Worm (Caenorhabditis elegans) whole organism, L1 larva: ENCODE results near the gene H10E21.5.

Experiments used
- C16A3.4 ChIP-seq: fragments of 150-350 bp; optimal IDR thresholded peaks from 2 replicates; lab custom pipeline; 2014; ENCODE audit warnings: missing biosample characterization, missing genetic modification characterization
- F16B12.6 ChIP-seq: fragments of 150-350 bp; optimal IDR thresholded peaks from 2 replicates; lab custom pipeline; 2014; ENCODE audit warnings: missing biosample characterization, missing genetic modification characterization
- aly-2 ChIP-seq: fragments of 150-350 bp; optimal IDR thresholded peaks from 2 replicates; lab custom pipeline; 2014; ENCODE audit warnings: missing biosample characterization, missing genetic modification characterization
- ceh-63 ChIP-seq: fragments of 200-800 bp; sonication (Bioruptor generic); optimal IDR thresholded peaks from 2 replicates; lab custom pipeline; 2018; ENCODE audit warnings: mild to moderate bottlenecking, missing genetic modification characterization, missing compliant biosample characterization
- ceh-82 ChIP-seq, 3 experiments: fragments of 150-350 bp in 1 of 3; sonication (generic microtip) in 2 of 3; optimal IDR thresholded peaks; 2 replicates each; lab custom pipeline; 2014 to 2017; ENCODE audit warnings: missing biosample characterization in 3 of 3, missing genetic modification characterization in 3 of 3
- ceh-88 ChIP-seq: fragments of 200-800 bp; sonication (Bioruptor generic); IDR thresholded peaks from 2 replicates; pipeline ENCODE4 v1.3.6; 2022; ENCODE audit warnings: missing genetic modification characterization, missing compliant biosample characterization
- efl-1 ChIP-seq, 4 experiments: fragments of 150-350 bp; optimal IDR thresholded peaks in 3 of 4; peaks in 1 of 4; 1 replicate in 1 of 4; 2 replicates in 3 of 4; lab custom pipeline; 2014; ENCODE audit warnings: missing biosample characterization in 2 of 4, missing genetic modification characterization in 2 of 4, missing genetic modification reagents in 2 of 4
- elt-3 ChIP-seq, 6 experiments: fragments of 150-350 bp in 1 of 6; sonication (generic microtip); optimal IDR thresholded peaks; 2 replicates each; lab custom pipeline; 2017 to 2018; ENCODE audit warnings: missing biosample characterization in 6 of 6, missing genetic modification characterization in 6 of 6, inconsistent platforms in 1 of 6
- fkh-4 ChIP-seq: sonication (generic microtip); optimal IDR thresholded peaks from 2 replicates; lab custom pipeline; 2016; ENCODE audit warnings: missing compliant biosample characterization, missing genetic modification characterization, borderline replicate concordance
- fos-1 ChIP-seq: fragments of 150-350 bp; optimal IDR thresholded peaks from 2 replicates; lab custom pipeline; 2014; ENCODE audit warnings: missing biosample characterization, missing genetic modification characterization
- grh-1 ChIP-seq: fragments of 200-800 bp; sonication (Bioruptor generic); IDR thresholded peaks from 2 replicates; pipeline ENCODE4 v1.3.6; 2022; ENCODE audit warnings: missing genetic modification reagents, missing genetic modification characterization, missing compliant biosample characterization
- irx-1 ChIP-seq: sonication (generic microtip); optimal IDR thresholded peaks from 2 replicates; lab custom pipeline; 2016; ENCODE audit warnings: missing genetic modification characterization, missing compliant biosample characterization
- jun-1 ChIP-seq: fragments of 150-350 bp; optimal IDR thresholded peaks from 2 replicates; lab custom pipeline; 2014; ENCODE audit warnings: missing biosample characterization, missing genetic modification reagents, missing genetic modification characterization
- lin-13 ChIP-seq: fragments of 150-350 bp; optimal IDR thresholded peaks from 2 replicates; lab custom pipeline; 2014; ENCODE audit warnings: missing biosample characterization, missing genetic modification reagents, missing genetic modification characterization
- lin-14 ChIP-seq: fragments of 200-800 bp; sonication (Bioruptor generic); optimal IDR thresholded peaks from 2 replicates; lab custom pipeline; 2018; ENCODE audit warnings: mild to moderate bottlenecking, missing genetic modification characterization, moderate library complexity, missing compliant biosample characterization
- lin-35 ChIP-seq, 2 experiments: fragments of 150-350 bp; optimal IDR thresholded peaks; 2 replicates each; lab custom pipeline; 2014; ENCODE audit warnings: missing biosample characterization in 2 of 2, missing genetic modification characterization in 2 of 2, missing genetic modification reagents in 2 of 2
- lin-39 ChIP-seq: fragments of 150-350 bp; optimal IDR thresholded peaks from 2 replicates; lab custom pipeline; 2014; ENCODE audit warnings: missing biosample characterization, missing genetic modification reagents, missing genetic modification characterization
- lir-3 ChIP-seq: sonication (generic microtip); optimal IDR thresholded peaks from 2 replicates; lab custom pipeline; 2016; ENCODE audit warnings: mild to moderate bottlenecking, missing genetic modification characterization, moderate library complexity, missing compliant biosample characterization; ENCODE audit not compliant: poor library complexity
- lsy-2 ChIP-seq, 2 experiments: fragments of 150-350 bp; optimal IDR thresholded peaks; 2 replicates each; lab custom pipeline; 2014; ENCODE audit warnings: missing biosample characterization in 2 of 2, missing genetic modification characterization in 2 of 2
- mdl-1 ChIP-seq, 2 experiments: fragments of 150-350 bp; optimal IDR thresholded peaks; 2 replicates each; lab custom pipeline; 2014 to 2017; ENCODE audit warnings: missing biosample characterization in 2 of 2, missing genetic modification characterization in 2 of 2, inconsistent platforms in 1 of 2
- nhr-11 ChIP-seq: fragments of 150-350 bp; optimal IDR thresholded peaks from 2 replicates; lab custom pipeline; 2014; ENCODE audit warnings: missing biosample characterization, missing genetic modification characterization
- nhr-19 ChIP-seq: fragments of 200-800 bp; sonication (Bioruptor generic); conservative IDR thresholded peaks from 2 replicates; pipeline ENCODE4 v1.3.6; 2022; ENCODE audit warnings: missing genetic modification characterization, missing compliant biosample characterization
- nhr-28 ChIP-seq: fragments of 150-350 bp; optimal IDR thresholded peaks from 2 replicates; lab custom pipeline; 2014; ENCODE audit warnings: missing biosample characterization, missing genetic modification characterization
- nhr-71 ChIP-seq: sonication (generic microtip); optimal IDR thresholded peaks from 2 replicates; lab custom pipeline; 2016; ENCODE audit warnings: mild to moderate bottlenecking, missing genetic modification characterization, moderate library complexity, missing compliant biosample characterization
- nhr-84 ChIP-seq: sonication (generic microtip); optimal IDR thresholded peaks from 2 replicates; lab custom pipeline; 2017; ENCODE audit warnings: missing biosample characterization, missing genetic modification characterization
- nhr-85 ChIP-seq: sonication (generic microtip); peaks from one replicate; lab custom pipeline; 2016; ENCODE audit warnings: missing genetic modification characterization, inconsistent platforms, missing compliant biosample characterization
- pag-3 ChIP-seq: sonication (generic microtip); optimal IDR thresholded peaks from 2 replicates; lab custom pipeline; 2017; ENCODE audit warnings: missing genetic modification characterization, mild to moderate bottlenecking, missing compliant biosample characterization, antibody characterized with exemption, borderline replicate concordance; ENCODE audit not compliant: insufficient read depth
- rnt-1 ChIP-seq: sonication (generic microtip); optimal IDR thresholded peaks from 2 replicates; lab custom pipeline; 2016; ENCODE audit warnings: mild to moderate bottlenecking, missing genetic modification characterization, moderate library complexity, missing compliant biosample characterization
- snu-23 ChIP-seq: sonication (generic microtip); optimal IDR thresholded peaks from 2 replicates; lab custom pipeline; 2016; ENCODE audit warnings: missing genetic modification characterization, missing compliant biosample characterization
- sox-4 ChIP-seq: sonication (generic microtip); optimal IDR thresholded peaks from 2 replicates; lab custom pipeline; 2016; ENCODE audit warnings: missing genetic modification characterization, missing compliant biosample characterization
- sptf-1 ChIP-seq: fragments of 150-350 bp; optimal IDR thresholded peaks from 2 replicates; lab custom pipeline; 2014; ENCODE audit warnings: missing biosample characterization, missing genetic modification characterization
- swsn-7 ChIP-seq: sonication (generic microtip); optimal IDR thresholded peaks from 2 replicates; lab custom pipeline; 2016; ENCODE audit warnings: missing genetic modification characterization, missing compliant biosample characterization
- unc-130 ChIP-seq: fragments of 150-350 bp; optimal IDR thresholded peaks from 2 replicates; lab custom pipeline; 2017; ENCODE audit warnings: missing biosample characterization, missing genetic modification characterization, inconsistent platforms
- unc-30 ChIP-seq: sonication (generic microtip); optimal IDR thresholded peaks from 2 replicates; lab custom pipeline; 2017; ENCODE audit warnings: missing biosample characterization, missing genetic modification characterization
- unc-98 ChIP-seq: fragments of 200-800 bp; sonication (Bioruptor generic); IDR thresholded peaks from 2 replicates; pipeline ENCODE4 v1.3.6; 2022; ENCODE audit warnings: missing genetic modification characterization, missing compliant biosample characterization
- zag-1 ChIP-seq: fragments of 150-350 bp; optimal IDR thresholded peaks from 2 replicates; lab custom pipeline; 2014; ENCODE audit warnings: missing biosample characterization, missing genetic modification characterization
- ztf-4 ChIP-seq: fragments of 150-350 bp; optimal IDR thresholded peaks from 2 replicates; lab custom pipeline; 2014; ENCODE audit warnings: missing biosample characterization, missing genetic modification characterization

H10E21.5 gene

DNA sequence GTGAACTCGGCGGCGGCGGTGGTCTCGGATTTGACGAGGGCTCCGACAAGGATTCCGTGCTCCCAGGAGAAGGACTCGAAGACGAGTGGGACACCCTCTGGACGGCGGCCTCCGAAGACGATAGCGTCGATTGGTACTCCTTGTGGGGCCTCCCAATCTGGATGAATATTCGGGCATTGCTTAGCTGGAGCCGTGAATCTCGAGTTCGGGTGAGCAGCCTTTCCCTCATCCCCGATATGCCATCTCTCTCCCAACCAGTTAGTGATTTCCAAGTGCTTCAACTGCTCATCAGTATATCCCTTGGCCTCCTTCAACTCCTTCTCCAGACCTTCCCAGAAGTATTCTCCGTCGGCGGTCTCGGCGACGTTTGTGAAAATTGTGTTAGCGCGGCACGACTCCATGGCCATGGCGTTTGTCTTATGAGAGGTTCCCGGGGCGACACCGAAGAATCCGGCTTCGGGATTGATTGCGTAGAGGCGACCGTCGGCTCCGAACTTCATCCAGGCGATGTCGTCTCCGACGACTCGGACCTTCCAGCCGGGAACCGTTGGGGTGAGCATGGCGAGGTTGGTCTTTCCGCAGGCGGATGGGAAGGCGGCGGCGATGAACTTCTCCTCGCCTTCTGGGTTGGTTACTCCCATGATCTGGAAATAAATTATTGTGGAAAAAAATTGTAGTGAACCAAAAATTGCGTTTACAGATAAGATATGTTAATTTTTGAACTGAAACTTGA is 40.0 kb upstream of the H10E21.5 start:
- no peak for TF ChIP-seq lin-35 (GFP tag; optimal IDR thresholded peaks at IDR 0.05; lab: Kevin White, UChicago)
- no peak for TF ChIP-seq nhr-28 (tag; lab: Kevin White, UChicago)
- TF ChIP-seq elt-3 (tag; optimal IDR thresholded peaks at IDR 0.05; lab: Kevin White, UChicago), result no peak
- no peak for TF ChIP-seq zag-1
- TF ChIP-seq fkh-4 (tag; lab: Kevin White, UChicago), result no peak
- no peak for TF ChIP-seq sptf-1 (tag; lab: Kevin White, UChicago)
- no peak for TF ChIP-seq unc-98 (GFP tag; lab: Robert Waterston, UW)
- TF ChIP-seq nhr-85 (tag; lab: Kevin White, UChicago), result no peak
- TF ChIP-seq rnt-1 (tag; lab: Kevin White, UChicago), result no peak
- no peak for TF ChIP-seq ceh-63 (GFP tag; lab: Kevin White, UChicago)
- TF ChIP-seq lin-13, result no peak
- TF ChIP-seq lin-39 (tag; lab: Kevin White, UChicago), result no peak
- TF ChIP-seq grh-1 (GFP tag; lab: Robert Waterston, UW), result no peak
- TF ChIP-seq pag-3 (tag; lab: Kevin White, UChicago), result no peak
- TF ChIP-seq nhr-11 (tag; lab: Kevin White, UChicago), result no peak
- no peak for TF ChIP-seq swsn-7

DNA sequence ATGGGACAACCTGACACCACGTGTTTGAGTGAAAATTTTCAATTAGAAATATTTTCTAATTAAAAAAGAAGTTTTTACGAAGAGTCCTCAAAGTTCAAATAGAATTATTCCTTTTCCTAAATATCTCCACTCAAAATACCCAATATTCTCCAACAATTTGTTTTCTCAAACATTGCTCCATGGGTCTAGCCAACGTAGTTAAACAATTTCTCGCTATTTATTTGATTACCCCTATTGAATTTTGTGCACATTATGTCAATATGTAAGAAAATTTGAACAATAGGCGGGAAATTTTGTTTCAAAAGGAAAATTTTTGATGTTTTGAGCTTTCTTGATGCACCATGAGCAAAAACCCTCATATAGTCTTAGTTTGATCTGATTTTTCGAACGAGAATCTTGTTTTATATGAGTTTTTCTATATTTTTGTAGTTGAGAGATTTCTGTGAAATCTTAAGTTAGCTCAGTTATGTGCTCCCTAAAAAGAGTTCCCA is 38.7 kb upstream of the H10E21.5 start:
- no peak for TF ChIP-seq unc-130 (tag; lab: Kevin White, UChicago)
- no peak for TF ChIP-seq jun-1 (tag; lab: Kevin White, UChicago)
- TF ChIP-seq ceh-82 (tag; optimal IDR thresholded peaks at IDR 0.05; lab: Kevin White, UChicago), result peak in 1 of 3 experiments; percentile 13
- TF ChIP-seq lir-3 (tag; lab: Kevin White, UChicago), result no peak
- no peak for TF ChIP-seq unc-30 (tag; lab: Kevin White, UChicago)
- TF ChIP-seq lsy-2 (tag; optimal IDR thresholded peaks at IDR 0.05; lab: Kevin White, UChicago), result peak in 1 of 2 experiments; percentile 9
- no peak for TF ChIP-seq nhr-28 (tag; lab: Kevin White, UChicago)
- TF ChIP-seq nhr-84, result no peak
- TF ChIP-seq fkh-4 (tag; lab: Kevin White, UChicago), result no peak
- TF ChIP-seq sox-4, result no peak
- peak; percentile 21 for TF ChIP-seq C16A3.4 (tag; lab: Kevin White, UChicago)
- no peak for TF ChIP-seq zag-1
- TF ChIP-seq ceh-63 (GFP tag; lab: Kevin White, UChicago), result no peak
- TF ChIP-seq ztf-4 (tag; lab: Kevin White, UChicago), result peak; percentile 27
- TF ChIP-seq elt-3 (tag; optimal IDR thresholded peaks at IDR 0.05; lab: Kevin White, UChicago), result no peak
- peak; percentile 38; the same call in 1 of the 2 replicates for TF ChIP-seq ceh-88
- peak; percentile 26 for TF ChIP-seq snu-23 (GFP tag; lab: Kevin White, UChicago)
- peak; percentile 44 for TF ChIP-seq nhr-19 (GFP tag; lab: Robert Waterston, UW)
- TF ChIP-seq swsn-7, result peak; percentile 27
- TF ChIP-seq irx-1 (tag; lab: Kevin White, UChicago), result no peak
- peak; percentile 94 for TF ChIP-seq aly-2 (tag; lab: Kevin White, UChicago)
- peak; percentile 37 for TF ChIP-seq nhr-71 (tag; lab: Kevin White, UChicago)
- TF ChIP-seq lin-14 (GFP tag; lab: Kevin White, UChicago), result peak; percentile 45
- no peak for TF ChIP-seq nhr-11 (tag; lab: Kevin White, UChicago)
- TF ChIP-seq efl-1 (optimal IDR thresholded peaks at IDR 0.05; lab: Kevin White, UChicago), result no peak
- TF ChIP-seq efl-1 (GFP tag; optimal IDR thresholded peaks at IDR 0.05 in 1 of 2; lab: Kevin White, UChicago), result no peak
- TF ChIP-seq fos-1 (tag; lab: Kevin White, UChicago), result no peak
- no peak for TF ChIP-seq mdl-1 (tag; optimal IDR thresholded peaks at IDR 0.05; lab: Kevin White, UChicago)
- TF ChIP-seq lin-35 (GFP tag; optimal IDR thresholded peaks at IDR 0.05; lab: Kevin White, UChicago), result no peak
- TF ChIP-seq F16B12.6, result no peak
